Worm (Caenorhabditis elegans) whole organism, young adult: ENCODE results near the gene scl-10.

ENCODE experiments used
- B0336.3 ChIP-seq: fragments of 200-800 bp; sonication (Bioruptor generic); IDR thresholded peaks from 2 replicates; pipeline ENCODE4 v1.3.6; 2022; ENCODE audit warnings: missing genetic modification characterization, missing compliant biosample characterization
- F39B2.1 ChIP-seq: fragments of 200-800 bp; sonication (Bioruptor generic); IDR thresholded peaks from 2 replicates; pipeline ENCODE4 v1.3.6; 2022; ENCODE audit warnings: missing genetic modification reagents, missing genetic modification characterization, missing compliant biosample characterization
- F49E8.2 ChIP-seq: sonication (generic microtip); optimal IDR thresholded peaks from 3 replicates; lab custom pipeline; 2017; ENCODE audit warnings: missing genetic modification characterization, mild to moderate bottlenecking, missing compliant biosample characterization, antibody characterized with exemption, moderate library complexity; ENCODE audit not compliant: insufficient read depth
- T07F8.4 ChIP-seq: sonication (generic microtip); optimal IDR thresholded peaks from 2 replicates; lab custom pipeline; 2016; ENCODE audit warnings: mild to moderate bottlenecking, missing genetic modification characterization, moderate library complexity, missing compliant biosample characterization
- Y56A3A.18 ChIP-seq: fragments of 200-800 bp; sonication (Bioruptor generic); IDR thresholded peaks from 2 replicates; pipeline ENCODE4 v1.3.6; 2022; ENCODE audit warnings: missing genetic modification reagents, missing genetic modification characterization, missing compliant biosample characterization
- ama-1 ChIP-seq, 3 experiments: fragments of 150-350 bp in 1 of 3; sonication (generic microtip) in 2 of 3; optimal IDR thresholded peaks; 2 replicates each; lab custom pipeline; 2014 to 2018; ENCODE audit warnings: missing biosample characterization in 2 of 3, missing genetic modification characterization in 2 of 3, missing genetic modification reagents in 2 of 3
- cebp-2 ChIP-seq: fragments of 200-800 bp; sonication (Bioruptor generic); IDR thresholded peaks from 2 replicates; pipeline ENCODE4 v1.3.6; 2022; ENCODE audit warnings: missing genetic modification characterization, missing compliant biosample characterization
- efl-1 ChIP-seq: fragments of 150-350 bp; optimal IDR thresholded peaks from 2 replicates; lab custom pipeline; 2014; ENCODE audit warnings: missing biosample characterization, missing genetic modification reagents, missing genetic modification characterization
- egl-44 ChIP-seq: fragments of 200-800 bp; sonication (Bioruptor generic); IDR thresholded peaks from 2 replicates; pipeline ENCODE4 v1.3.6; 2022; ENCODE audit warnings: missing genetic modification reagents, missing genetic modification characterization, missing compliant biosample characterization
- him-1 ChIP-seq: sonication (generic microtip); optimal IDR thresholded peaks from 2 replicates; lab custom pipeline; 2016; ENCODE audit warnings: missing genotype, missing genetic modification reagents, missing genetic modification characterization, missing compliant biosample characterization
- nhr-90 ChIP-seq: sonication (generic microtip); optimal IDR thresholded peaks from 2 replicates; lab custom pipeline; 2016; ENCODE audit warnings: missing genotype, mild to moderate bottlenecking, missing genetic modification characterization, missing compliant biosample characterization
- snpc-1.1 ChIP-seq: sonication (generic microtip); optimal IDR thresholded peaks from 2 replicates; lab custom pipeline; 2017; ENCODE audit warnings: missing genetic modification characterization, mild to moderate bottlenecking, missing compliant biosample characterization, antibody characterized with exemption, moderate library complexity, missing genotype, missing genetic modification reagents; ENCODE audit not compliant: insufficient read depth
- unc-62 ChIP-seq: fragments of 150-350 bp; optimal IDR thresholded peaks from 2 replicates; lab custom pipeline; 2014; ENCODE audit warnings: missing biosample characterization, missing genetic modification reagents, missing genetic modification characterization

- TF ChIP-seq F39B2.1, result no peak
- no peak for TF ChIP-seq egl-44
- TF ChIP-seq efl-1, result no peak
- no peak for TF ChIP-seq T07F8.4 (tag; lab: Kevin White, UChicago)
- TF ChIP-seq snpc-1.1 (tag; lab: Kevin White, UChicago), result no peak
- no peak for TF ChIP-seq him-1 (tag; lab: Kevin White, UChicago)
- TF ChIP-seq cebp-2 (GFP tag; lab: Robert Waterston, UW), result no peak
- TF ChIP-seq unc-62 (GFP tag; lab: Kevin White, UChicago), result no peak
- TF ChIP-seq ama-1 (optimal IDR thresholded peaks at IDR 0.05; lab: Kevin White, UChicago), result no peak
- no peak for TF ChIP-seq ama-1 (GFP tag; optimal IDR thresholded peaks at IDR 0.05; lab: Kevin White, UChicago)
- TF ChIP-seq Y56A3A.18 (GFP tag; lab: Robert Waterston, UW), result no peak
- no peak for TF ChIP-seq nhr-90 (tag; lab: Kevin White, UChicago)
- TF ChIP-seq B0336.3 (GFP tag; lab: Robert Waterston, UW), result no peak
- TF ChIP-seq F49E8.2 (tag; lab: Kevin White, UChicago), result no peak
Observed at ce11 chrIV:13070142-13070541, 21.9 kb downstream of the scl-10 start, which contains the start of gene scl-7.
